Worm (Caenorhabditis elegans) whole organism, L2 larva: ENCODE data around the gene C02F5.10.

Experiments used
- C34F6.9 ChIP-seq: fragments of 150-350 bp; optimal IDR thresholded peaks from 2 replicates; lab custom pipeline; 2014; ENCODE audit warnings: missing biosample characterization, missing genetic modification characterization
- lin-39 ChIP-seq: fragments of 150-350 bp; optimal IDR thresholded peaks from 2 replicates; lab custom pipeline; 2014; ENCODE audit warnings: missing biosample characterization, missing genetic modification reagents, missing genetic modification characterization
- mab-5 ChIP-seq: fragments of 150-350 bp; optimal IDR thresholded peaks from 2 replicates; lab custom pipeline; 2014; ENCODE audit warnings: missing biosample characterization, missing genetic modification characterization
- nhr-10 ChIP-seq: sonication (generic microtip); optimal IDR thresholded peaks from 2 replicates; lab custom pipeline; 2017; ENCODE audit warnings: missing biosample characterization, missing genetic modification characterization
- nhr-12 ChIP-seq: fragments of 150-350 bp; optimal IDR thresholded peaks from 2 replicates; lab custom pipeline; 2014; ENCODE audit warnings: missing biosample characterization, missing genetic modification characterization
- nhr-23 ChIP-seq: fragments of 150-350 bp; optimal IDR thresholded peaks from 2 replicates; lab custom pipeline; 2014; ENCODE audit warnings: missing biosample characterization, missing genetic modification reagents, missing genetic modification characterization
- nhr-77 ChIP-seq: fragments of 150-350 bp; optimal IDR thresholded peaks from 2 replicates; lab custom pipeline; 2014; ENCODE audit warnings: missing biosample characterization, missing genetic modification characterization
- snpc-4 ChIP-seq: fragments of 150-350 bp; optimal IDR thresholded peaks from 2 replicates; lab custom pipeline; 2014; ENCODE audit warnings: missing biosample characterization, missing genetic modification characterization
- ztf-4 ChIP-seq: fragments of 150-350 bp; optimal IDR thresholded peaks from 2 replicates; lab custom pipeline; 2014; ENCODE audit warnings: missing biosample characterization, missing genetic modification characterization

DNA sequence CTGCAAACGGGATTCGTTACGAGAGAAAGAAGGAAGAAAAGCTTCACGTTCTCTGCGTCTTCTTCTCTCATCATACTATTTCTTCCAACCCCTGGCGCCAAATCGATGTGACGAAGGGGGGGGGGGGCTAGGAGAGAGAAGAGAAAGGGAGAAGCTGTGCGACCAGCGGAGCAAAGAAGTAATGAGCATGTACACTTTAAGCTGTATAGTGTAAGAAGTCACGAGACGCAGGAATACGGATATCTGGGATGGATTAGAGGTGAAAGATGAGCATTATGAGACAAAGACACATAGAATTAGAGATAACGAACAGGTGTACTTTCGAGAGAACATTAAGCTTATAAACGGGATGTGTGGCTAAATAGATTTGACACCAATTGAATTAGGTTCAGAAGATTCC lies 47.5 kb downstream of the C02F5.10 start:
- TF ChIP-seq snpc-4 (tag; lab: Kevin White, UChicago) (no peak), nhr-23 (no peak), lin-39 (no peak), ztf-4 (tag; lab: Kevin White, UChicago) (no peak), mab-5 (tag; lab: Kevin White, UChicago) (peak; percentile 33), nhr-10 (no peak), nhr-12 (tag; lab: Kevin White, UChicago) (no peak), C34F6.9 (tag; lab: Kevin White, UChicago) (peak; percentile 74), nhr-77 (tag; lab: Kevin White, UChicago) (no peak)
